Worm (Caenorhabditis elegans) whole organism, L2 larva: ENCODE results near the gene pph-6.
A peak's percentile ranks its signal among the peaks of the same experiment; 100 is the strongest.

Experiments
- C34F6.9 ChIP-seq: fragments of 150-350 bp; optimal IDR thresholded peaks from 2 replicates; lab custom pipeline; 2014; ENCODE audit warnings: missing biosample characterization, missing genetic modification characterization
- F13H6.1 ChIP-seq: sonication (generic microtip); optimal IDR thresholded peaks from 2 replicates; lab custom pipeline; 2016; ENCODE audit warnings: missing genetic modification characterization, missing compliant biosample characterization
- Y55F3AM.14 ChIP-seq: fragments of 200-800 bp; sonication (Bioruptor generic); optimal IDR thresholded peaks from 2 replicates; lab custom pipeline; 2018; ENCODE audit warnings: mild to moderate bottlenecking, missing genetic modification characterization, missing compliant biosample characterization
- ZK546.5 ChIP-seq: sonication (generic microtip); optimal IDR thresholded peaks from 2 replicates; lab custom pipeline; 2017; ENCODE audit warnings: missing biosample characterization, missing genetic modification characterization
- alr-1 ChIP-seq: fragments of 150-350 bp; optimal IDR thresholded peaks from 2 replicates; lab custom pipeline; 2014; ENCODE audit warnings: missing biosample characterization, missing genetic modification characterization
- aly-2 ChIP-seq: fragments of 150-350 bp; optimal IDR thresholded peaks from 2 replicates; lab custom pipeline; 2014; ENCODE audit warnings: missing biosample characterization, missing genetic modification characterization
- ama-1 ChIP-seq: fragments of 150-350 bp; optimal IDR thresholded peaks from 2 replicates; lab custom pipeline; 2018; ENCODE audit warnings: inconsistent platforms
- blmp-1 ChIP-seq: sonication (generic microtip); optimal IDR thresholded peaks from 2 replicates; lab custom pipeline; 2017; ENCODE audit warnings: missing genetic modification characterization, mild to moderate bottlenecking, missing compliant biosample characterization, antibody characterized with exemption, moderate library complexity; ENCODE audit not compliant: insufficient read depth
- ceh-16 ChIP-seq: fragments of 150-350 bp; optimal IDR thresholded peaks from 2 replicates; lab custom pipeline; 2014; ENCODE audit warnings: missing biosample characterization, missing genetic modification characterization
- ceh-82 ChIP-seq: fragments of 150-350 bp; optimal IDR thresholded peaks from 2 replicates; lab custom pipeline; 2014; ENCODE audit warnings: missing biosample characterization, missing genetic modification characterization
- egl-27 ChIP-seq: sonication (generic microtip); optimal IDR thresholded peaks from 3 replicates; lab custom pipeline; 2017; ENCODE audit warnings: missing biosample characterization, missing genetic modification reagents, missing genetic modification characterization
- elt-1 ChIP-seq: fragments of 150-350 bp; optimal IDR thresholded peaks from 2 replicates; lab custom pipeline; 2014; ENCODE audit warnings: missing biosample characterization, missing genetic modification characterization
- elt-3 ChIP-seq: sonication (generic microtip); optimal IDR thresholded peaks from 2 replicates; lab custom pipeline; 2017; ENCODE audit warnings: missing biosample characterization, missing genetic modification characterization
- lin-11 ChIP-seq: fragments of 150-350 bp; sonication (generic microtip); optimal IDR thresholded peaks from 2 replicates; lab custom pipeline; 2014; ENCODE audit warnings: missing biosample characterization, missing genetic modification characterization, inconsistent platforms, mixed read lengths
- lin-39 ChIP-seq: fragments of 150-350 bp; optimal IDR thresholded peaks from 2 replicates; lab custom pipeline; 2014; ENCODE audit warnings: missing biosample characterization, missing genetic modification reagents, missing genetic modification characterization
- lsy-2 ChIP-seq, 2 experiments: fragments of 150-350 bp in 1 of 2; sonication (generic microtip) in 1 of 2; optimal IDR thresholded peaks; 2 replicates each; lab custom pipeline; 2014 to 2017; ENCODE audit warnings: missing biosample characterization in 2 of 2, missing genetic modification characterization in 2 of 2
- mab-5 ChIP-seq: fragments of 150-350 bp; optimal IDR thresholded peaks from 2 replicates; lab custom pipeline; 2014; ENCODE audit warnings: missing biosample characterization, missing genetic modification characterization
- mbf-1 ChIP-seq: sonication (generic microtip); optimal IDR thresholded peaks from 2 replicates; lab custom pipeline; 2017; ENCODE audit warnings: missing biosample characterization, missing genetic modification characterization
- mdl-1 ChIP-seq, 2 experiments: fragments of 150-350 bp in 1 of 2; sonication (generic microtip) in 1 of 2; optimal IDR thresholded peaks; 2 replicates each; lab custom pipeline; 2017; ENCODE audit warnings: missing biosample characterization in 2 of 2, missing genetic modification characterization in 2 of 2
- nhr-10 ChIP-seq: sonication (generic microtip); optimal IDR thresholded peaks from 2 replicates; lab custom pipeline; 2017; ENCODE audit warnings: missing biosample characterization, missing genetic modification characterization
- nhr-11 ChIP-seq: fragments of 150-350 bp; optimal IDR thresholded peaks from 2 replicates; lab custom pipeline; 2014; ENCODE audit warnings: missing biosample characterization, missing genetic modification characterization
- nhr-12 ChIP-seq: fragments of 150-350 bp; optimal IDR thresholded peaks from 2 replicates; lab custom pipeline; 2014; ENCODE audit warnings: missing biosample characterization, missing genetic modification characterization
- nhr-25 ChIP-seq: fragments of 150-350 bp; sonication (generic microtip); optimal IDR thresholded peaks from 3 replicates; lab custom pipeline; 2014; ENCODE audit warnings: missing biosample characterization, missing genetic modification characterization
- nhr-77 ChIP-seq: fragments of 150-350 bp; optimal IDR thresholded peaks from 2 replicates; lab custom pipeline; 2014; ENCODE audit warnings: missing biosample characterization, missing genetic modification characterization
- sem-4 ChIP-seq: fragments of 150-350 bp; optimal IDR thresholded peaks from 2 replicates; lab custom pipeline; 2014; ENCODE audit warnings: missing biosample characterization, missing genetic modification reagents, missing genetic modification characterization
- sma-3 ChIP-seq: sonication (generic microtip); optimal IDR thresholded peaks from 2 replicates; lab custom pipeline; 2016; ENCODE audit warnings: missing genetic modification reagents, missing genetic modification characterization, missing compliant biosample characterization
- sma-9 ChIP-seq, 2 experiments: fragments of 150-350 bp in 1 of 2; sonication (generic microtip) in 1 of 2; optimal IDR thresholded peaks; 2 replicates each; lab custom pipeline; 2014 to 2016; ENCODE audit warnings: missing genetic modification characterization in 2 of 2, mild to moderate bottlenecking in 1 of 2, missing biosample characterization in 1 of 2, missing compliant biosample characterization in 1 of 2, missing genetic modification reagents in 1 of 2, moderate library complexity in 1 of 2
- snpc-4 ChIP-seq: fragments of 150-350 bp; optimal IDR thresholded peaks from 2 replicates; lab custom pipeline; 2014; ENCODE audit warnings: missing biosample characterization, missing genetic modification characterization
- unc-39 ChIP-seq: fragments of 150-350 bp; optimal IDR thresholded peaks from 2 replicates; lab custom pipeline; 2014; ENCODE audit warnings: missing biosample characterization, missing genetic modification characterization
- unc-55 ChIP-seq: fragments of 150-350 bp; sonication (generic microtip); optimal IDR thresholded peaks from 3 replicates; lab custom pipeline; 2014; ENCODE audit warnings: missing biosample characterization, missing genetic modification reagents, missing genetic modification characterization
- zag-1 ChIP-seq: fragments of 150-350 bp; optimal IDR thresholded peaks from 2 replicates; lab custom pipeline; 2014; ENCODE audit warnings: missing biosample characterization, missing genetic modification characterization
- ztf-11 ChIP-seq: sonication (generic microtip); optimal IDR thresholded peaks from 2 replicates; lab custom pipeline; 2017; ENCODE audit warnings: missing biosample characterization, missing genetic modification characterization
- ztf-4 ChIP-seq: fragments of 150-350 bp; optimal IDR thresholded peaks from 2 replicates; lab custom pipeline; 2014; ENCODE audit warnings: missing biosample characterization, missing genetic modification characterization

Gene pph-6

ce11 chrIII:3486055-3486454, 24.6 kb downstream of the pph-6 start:
- TF ChIP-seq sma-3 (GFP tag; lab: Kevin White, UChicago), result peak; percentile 30
- TF ChIP-seq blmp-1 (tag; lab: Kevin White, UChicago), result peak; percentile 55
- TF ChIP-seq ceh-82, result no peak

ce11 chrIII:3487133-3487532, 25.6 kb downstream of the pph-6 start:
- TF ChIP-seq snpc-4 (tag; lab: Kevin White, UChicago) (no peak), sem-4 (no peak), unc-39 (tag; lab: Kevin White, UChicago) (no peak)

DNA sequence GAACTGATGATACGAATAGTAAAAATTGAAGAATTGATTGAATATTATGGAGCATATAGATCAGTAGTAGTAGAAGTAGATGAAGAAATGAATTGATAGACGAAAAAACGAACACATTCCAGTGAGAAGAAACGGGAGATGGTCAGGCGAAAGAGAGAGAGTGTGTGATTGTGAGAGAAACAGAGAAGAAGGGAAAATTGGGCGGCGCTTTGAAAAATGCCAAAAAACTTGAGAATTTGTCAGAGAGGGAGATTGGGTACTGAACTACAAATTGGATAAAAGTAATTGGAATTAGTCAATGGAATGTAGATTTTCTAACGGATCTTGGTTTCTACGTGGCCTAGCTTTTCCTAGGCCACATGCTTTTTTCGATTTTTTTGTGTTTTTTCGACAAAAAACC, 26.7 kb downstream of the pph-6 start, which contains the start of gene C34C12.7:
C34C12.7 (minus strand) TSS at position 118 of the 400 bp plus-strand sequence.
- TF ChIP-seq lin-39 (no peak), C34F6.9 (tag; lab: Kevin White, UChicago) (no peak), ama-1 (no peak), mdl-1 (tag; optimal IDR thresholded peaks at IDR 0.05; lab: Kevin White, UChicago) (no peak), zag-1 (no peak), sma-9 (GFP tag; optimal IDR thresholded peaks at IDR 0.05; lab: Kevin White, UChicago) (no peak), sma-9 (tag; optimal IDR thresholded peaks at IDR 0.05; lab: Kevin White, UChicago) (no peak), ZK546.5 (tag; lab: Kevin White, UChicago) (no peak), alr-1 (no peak), lin-11 (tag; lab: Kevin White, UChicago) (no peak), lsy-2 (tag; optimal IDR thresholded peaks at IDR 0.05; lab: Kevin White, UChicago) (no peak), nhr-77 (no peak)

ce11 chrIII:3493138-3493537, 31.6 kb downstream of the pph-6 start, which contains the start of gene gly-14:
Gene gly-14, minus strand, starts transcription at chrIII:3493238.
- TF ChIP-seq nhr-10, result no peak
- TF ChIP-seq egl-27 (tag; lab: Kevin White, UChicago), result no peak
- TF ChIP-seq elt-3 (tag; lab: Kevin White, UChicago), result no peak
- TF ChIP-seq ztf-11 (tag; lab: Kevin White, UChicago), result no peak
- no peak for TF ChIP-seq mbf-1 (tag; lab: Kevin White, UChicago)
- no peak for TF ChIP-seq sma-9 (GFP tag; optimal IDR thresholded peaks at IDR 0.05; lab: Kevin White, UChicago)
- no peak for TF ChIP-seq sma-9 (tag; optimal IDR thresholded peaks at IDR 0.05; lab: Kevin White, UChicago)
- no peak for TF ChIP-seq unc-39 (tag; lab: Kevin White, UChicago)
- TF ChIP-seq mab-5 (tag; lab: Kevin White, UChicago), result no peak
- TF ChIP-seq nhr-25 (tag; lab: Kevin White, UChicago), result no peak
- no peak for TF ChIP-seq ztf-4 (tag; lab: Kevin White, UChicago)

DNA sequence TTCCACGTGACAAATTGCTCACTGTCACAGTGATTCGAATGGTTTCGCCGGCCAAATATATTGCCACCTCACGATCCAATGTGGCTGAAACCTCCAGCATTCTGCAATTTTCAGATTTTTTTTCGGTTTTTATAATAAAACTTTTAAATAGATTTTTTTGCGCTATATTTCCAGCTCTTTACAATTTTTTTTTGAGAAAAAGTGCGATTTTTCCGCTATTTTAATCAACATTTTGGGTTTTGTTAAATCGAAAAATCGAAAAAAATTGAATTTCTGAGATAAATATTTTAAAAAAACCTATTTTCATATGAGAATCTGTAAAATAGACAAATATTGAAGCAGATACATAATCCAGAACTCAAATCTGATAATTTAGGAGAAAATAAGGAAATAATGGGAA, 37.5 kb downstream of the pph-6 start, which contains the start of gene M01F1.9:
M01F1.9 (minus strand) TSS at position 101 of the 400 bp plus-strand sequence.
- TF ChIP-seq nhr-25 (tag; lab: Kevin White, UChicago) (no peak), ama-1 (no peak), elt-1 (tag; lab: Kevin White, UChicago) (no peak), ceh-16 (no peak), ZK546.5 (tag; lab: Kevin White, UChicago) (no peak), sma-9 (GFP tag; optimal IDR thresholded peaks at IDR 0.05; lab: Kevin White, UChicago) (no peak), sma-9 (tag; optimal IDR thresholded peaks at IDR 0.05; lab: Kevin White, UChicago) (no peak), nhr-12 (tag; lab: Kevin White, UChicago) (no peak), C34F6.9 (tag; lab: Kevin White, UChicago) (no peak), lin-11 (tag; lab: Kevin White, UChicago) (no peak), alr-1 (no peak), Y55F3AM.14 (no peak), mdl-1 (tag; optimal IDR thresholded peaks at IDR 0.05; lab: Kevin White, UChicago) (no peak), unc-55 (GFP tag; lab: Kevin White, UChicago) (no peak), nhr-11 (tag; lab: Kevin White, UChicago) (no peak), F13H6.1 (no peak), aly-2 (tag; lab: Kevin White, UChicago) (no peak), ceh-82 (no peak), egl-27 (tag; lab: Kevin White, UChicago) (no peak)
